Worm (Caenorhabditis elegans): Measurements from ENCODE around the gene atad-3.

ce11 chrII:10248355-10249041 is at the start of gene atad-3:
- TF ChIP-seq pqm-1 (tag; optimal IDR thresholded peaks at IDR 0.05) = peak; percentile 26
- TF ChIP-seq nhr-237 (tag; optimal IDR thresholded peaks at IDR 0.05) = no peak
- TF ChIP-seq mml-1 (tag; optimal IDR thresholded peaks at IDR 0.05) = no peak
- no peak for TF ChIP-seq ztf-4 (tag; optimal IDR thresholded peaks at IDR 0.05)
- TF ChIP-seq lin-39 (tag; optimal IDR thresholded peaks at IDR 0.05) = peak; percentile 55
- TF ChIP-seq ceh-28 (tag; optimal IDR thresholded peaks at IDR 0.05) = peak; percentile 69
- TF ChIP-seq R02D3.7 (tag; optimal IDR thresholded peaks at IDR 0.05) = peak; percentile 77
- TF ChIP-seq ceh-9 (tag; optimal IDR thresholded peaks at IDR 0.05) = no peak
- peak; percentile 6 for TF ChIP-seq unc-62 (GFP tag; optimal IDR thresholded peaks at IDR 0.05)
- TF ChIP-seq ama-1 (optimal IDR thresholded peaks at IDR 0.05) = no peak
- peak; percentile 2 for TF ChIP-seq elt-1 (tag; optimal IDR thresholded peaks at IDR 0.05)
- TF ChIP-seq ceh-82 (tag; optimal IDR thresholded peaks at IDR 0.05) = peak; percentile 67
- no peak for TF ChIP-seq elt-3 (tag; optimal IDR thresholded peaks at IDR 0.05)

Data from whole organism, L3 larva.